Worm (Caenorhabditis elegans) whole organism, early embryonic: ENCODE data around the gene ntl-3.

Experiments
- B0310.2 ChIP-seq: sonication (generic microtip); optimal IDR thresholded peaks from 2 replicates; lab custom pipeline; 2016; ENCODE audit warnings: mild to moderate bottlenecking, missing genetic modification characterization, missing compliant biosample characterization
- ama-1 ChIP-seq: fragments of 150-350 bp; optimal IDR thresholded peaks from 2 replicates; lab custom pipeline; 2014
- ceh-13 ChIP-seq: fragments of 200-800 bp; sonication (Bioruptor generic); optimal IDR thresholded peaks from 2 replicates; lab custom pipeline; 2018; ENCODE audit warnings: mild to moderate bottlenecking, missing genetic modification characterization, missing compliant biosample characterization
- flt-1 ChIP-seq: fragments of 200-800 bp; sonication (Bioruptor generic); IDR thresholded peaks from 2 replicates; pipeline ENCODE4 v1.3.6; 2022; ENCODE audit warnings: missing genetic modification characterization, missing compliant biosample characterization
- pes-1 ChIP-seq: fragments of 200-800 bp; sonication (Bioruptor generic); IDR thresholded peaks from 2 replicates; pipeline ENCODE4 v1.3.6; 2022; ENCODE audit warnings: missing genetic modification reagents, missing genetic modification characterization, missing compliant biosample characterization
- scrt-1 ChIP-seq: fragments of 200-800 bp; sonication (Bioruptor generic); IDR thresholded peaks from 2 replicates; pipeline ENCODE4 v1.3.6; 2022; ENCODE audit warnings: missing genetic modification characterization, missing compliant biosample characterization

DNA sequence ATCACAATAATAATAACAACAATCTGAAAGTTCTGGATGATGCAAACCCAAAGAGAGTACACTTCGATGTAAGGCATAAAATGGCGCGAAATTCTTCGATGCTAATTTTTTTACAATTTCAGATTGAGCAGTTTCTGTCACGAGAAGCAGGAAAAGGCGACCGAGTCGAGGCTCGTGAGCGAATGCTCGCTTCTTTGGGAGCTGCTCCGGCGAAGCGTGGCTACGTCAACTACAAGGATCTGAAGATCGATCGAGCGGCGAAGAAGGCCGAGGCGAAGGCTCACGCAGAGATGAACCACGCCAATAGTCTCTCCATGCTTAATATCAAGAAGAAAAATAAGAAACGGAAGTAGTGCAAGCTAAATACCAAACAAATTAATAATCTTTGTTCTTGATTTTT lies 22.2 kb downstream of the ntl-3 start:
- TF ChIP-seq flt-1 (GFP tag; lab: Robert Waterston, UW) (no peak), ama-1 (lab: Kevin White, UChicago) (no peak), scrt-1 (GFP tag; lab: Robert Waterston, UW) (no peak), pes-1 (GFP tag; lab: Robert Waterston, UW) (no peak), B0310.2 (tag; lab: Kevin White, UChicago) (no peak), ceh-13 (GFP tag; lab: Kevin White, UChicago) (no peak)
